Worm (Caenorhabditis elegans): ENCODE results near the gene F07E5.7.
"Not testable (repeated sequence)": the region's sequence is repeated elsewhere in the genome, so short reads cannot be mapped to it uniquely, and the experiment has no call there.

DNA sequence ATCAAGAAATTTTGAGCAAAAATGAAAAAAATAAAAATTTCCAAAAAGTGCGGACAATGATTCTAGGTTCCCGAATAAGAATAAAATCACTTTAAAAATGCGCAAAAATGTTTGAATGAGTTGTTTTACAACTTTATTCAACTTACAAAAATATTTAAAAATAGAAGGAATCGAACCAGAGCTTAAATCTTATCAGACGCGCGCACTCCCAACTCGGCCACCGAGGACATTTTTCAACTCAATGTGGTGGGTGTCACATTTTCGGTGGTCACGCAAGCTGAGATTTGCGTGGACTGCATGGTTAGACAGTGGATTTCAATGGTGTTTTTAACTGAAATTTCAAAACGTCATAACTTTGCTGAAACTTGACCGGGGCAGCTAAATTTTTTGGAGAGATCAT, 46.7 kb downstream of the F07E5.7 start:
- not testable (repeated sequence) for TF ChIP-seq nhr-111 (GFP tag; optimal IDR thresholded peaks at IDR 0.05); T20F7.1 (GFP tag; optimal IDR thresholded peaks at IDR 0.05); R02D3.7 (tag; optimal IDR thresholded peaks at IDR 0.05)
